Worm (Caenorhabditis elegans) whole organism, mixed stage, embryonic: ENCODE results near the gene K12H6.4.

Source experiments
- elt-3 ChIP-seq: fragments of 150-350 bp; optimal IDR thresholded peaks from 2 replicates; lab custom pipeline; 2014; ENCODE audit warnings: missing biosample characterization, missing genetic modification characterization
- flh-1 ChIP-seq: fragments of 200-800 bp; sonication (Bioruptor generic); optimal IDR thresholded peaks from 2 replicates; lab custom pipeline; 2018; ENCODE audit warnings: mild to moderate bottlenecking, missing genetic modification characterization, moderate library complexity, missing compliant biosample characterization
- lin-13 ChIP-seq: fragments of 150-350 bp; optimal IDR thresholded peaks from 2 replicates; lab custom pipeline; 2014; ENCODE audit warnings: missing biosample characterization, missing genetic modification characterization
- lsy-2 ChIP-seq: fragments of 150-350 bp; optimal IDR thresholded peaks from 2 replicates; lab custom pipeline; 2014; ENCODE audit warnings: missing biosample characterization, missing genetic modification characterization
- nhr-237 ChIP-seq: fragments of 150-350 bp; optimal IDR thresholded peaks from 2 replicates; lab custom pipeline; 2014; ENCODE audit warnings: missing biosample characterization, missing genetic modification characterization
- pha-4 ChIP-seq: fragments of 150-350 bp; optimal IDR thresholded peaks from 2 replicates; lab custom pipeline; 2018; ENCODE audit warnings: missing biosample characterization, missing genetic modification reagents, missing genetic modification characterization
- ztf-11 ChIP-seq: fragments of 150-350 bp; optimal IDR thresholded peaks from 2 replicates; lab custom pipeline; 2014; ENCODE audit warnings: missing biosample characterization, missing genetic modification characterization

DNA sequence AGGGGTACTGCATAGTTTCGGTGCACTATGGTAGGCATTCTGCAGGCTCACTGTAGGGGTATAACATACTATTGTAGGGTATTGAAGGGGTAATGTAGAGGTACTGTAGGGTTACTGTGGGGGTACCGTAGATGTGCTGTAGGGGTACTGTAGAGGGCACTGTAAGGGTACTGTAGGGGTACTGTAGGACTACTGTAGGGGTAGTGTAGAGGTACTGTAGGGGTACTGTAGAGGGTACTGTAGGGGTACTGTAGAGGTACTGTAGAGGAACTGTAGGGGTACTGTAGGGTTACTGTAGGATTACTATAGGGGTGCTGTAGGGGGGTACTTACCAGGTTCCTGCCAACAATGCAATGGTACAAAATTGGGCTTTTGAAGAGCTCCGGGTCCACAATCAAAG, 6.1 kb upstream of the K12H6.4 start:
- no peak for TF ChIP-seq nhr-237 (tag; lab: Kevin White, UChicago)
- no peak for TF ChIP-seq pha-4 (tag; lab: Kevin White, UChicago)
- TF ChIP-seq lin-13 (tag; lab: Kevin White, UChicago): no peak
- no peak for TF ChIP-seq ztf-11 (tag; lab: Kevin White, UChicago)
- no peak for TF ChIP-seq flh-1
- TF ChIP-seq lsy-2 (tag; lab: Kevin White, UChicago): peak; percentile 34
- no peak for TF ChIP-seq elt-3 (tag; lab: Kevin White, UChicago)
